Worm (Caenorhabditis elegans): Measurements from ENCODE around the gene acs-22.
A peak's percentile ranks its signal among the peaks of the same experiment; 100 is the strongest.

acs-22 gene

ce11 chrX:8930879-8931278 lies at the start of gene acs-22:
Gene acs-22 (plus strand): TSS chrX:8931179.
- TF ChIP-seq hlh-4 (tag; optimal IDR thresholded peaks at IDR 0.05) (no peak), fos-1 (tag; optimal IDR thresholded peaks at IDR 0.05) (no peak), nhr-11 (tag; optimal IDR thresholded peaks at IDR 0.05) (no peak), nhr-85 (tag) (no peak), hlh-17 (GFP tag; optimal IDR thresholded peaks at IDR 0.05; ENCODE audit: borderline replicate concordance) (no peak), zip-4 (GFP tag; optimal IDR thresholded peaks at IDR 0.05) (no peak), mdl-1 (tag; optimal IDR thresholded peaks at IDR 0.05) (no peak), tlp-1 (tag; optimal IDR thresholded peaks at IDR 0.05) (no peak), zag-1 (tag; optimal IDR thresholded peaks at IDR 0.05) (no peak), skn-1 (tag; optimal IDR thresholded peaks at IDR 0.05) (no peak), nhr-76 (tag; optimal IDR thresholded peaks at IDR 0.05) (no peak), swsn-7 (tag; optimal IDR thresholded peaks at IDR 0.05) (no peak), C04F5.9 (tag; optimal IDR thresholded peaks at IDR 0.05) (no peak)

- TF ChIP-seq nhr-85 (tag) (peak; percentile 88), nhr-28 (tag; optimal IDR thresholded peaks at IDR 0.05) (no peak), lin-14 (GFP tag; optimal IDR thresholded peaks at IDR 0.05) (peak; percentile 10), blmp-1 (tag; optimal IDR thresholded peaks at IDR 0.05) (peak; percentile 76)
These were observed 48.8 kb upstream of the acs-22 start for ce11 chrX:8882162-8882561.

- TF ChIP-seq unc-98 (GFP tag; IDR thresholded peaks at IDR 0.05) (no peak), lin-14 (GFP tag; optimal IDR thresholded peaks at IDR 0.05) (peak; percentile 26), dsc-1 (tag; optimal IDR thresholded peaks at IDR 0.05) (peak; percentile 55)
These were observed 42.1 kb upstream of the acs-22 start for ce11 chrX:8888835-8889234.

- TF ChIP-seq nhr-12 (tag; optimal IDR thresholded peaks at IDR 0.05): no peak
- no peak for TF ChIP-seq pag-3 (tag; optimal IDR thresholded peaks at IDR 0.05; ENCODE audit: borderline replicate concordance, insufficient read depth)
- TF ChIP-seq efl-1 (optimal IDR thresholded peaks at IDR 0.05): no peak
- TF ChIP-seq efl-1 (GFP tag; optimal IDR thresholded peaks at IDR 0.05 in 1 of 2): peak in 1 of 2 experiments; percentile 70
- TF ChIP-seq nhr-84 (tag; optimal IDR thresholded peaks at IDR 0.05): no peak
- TF ChIP-seq unc-98 (GFP tag; IDR thresholded peaks at IDR 0.05): no peak
- TF ChIP-seq F16B12.6 (tag; optimal IDR thresholded peaks at IDR 0.05): no peak
- peak; percentile 85 for TF ChIP-seq blmp-1 (tag; optimal IDR thresholded peaks at IDR 0.05)
- no peak for TF ChIP-seq C04F5.9 (tag; optimal IDR thresholded peaks at IDR 0.05)
- TF ChIP-seq zip-4 (GFP tag; optimal IDR thresholded peaks at IDR 0.05): no peak
- TF ChIP-seq fos-1 (tag; optimal IDR thresholded peaks at IDR 0.05): no peak
- TF ChIP-seq unc-30 (tag; optimal IDR thresholded peaks at IDR 0.05): no peak
- TF ChIP-seq ceh-63 (GFP tag; optimal IDR thresholded peaks at IDR 0.05): no peak
These were observed 40.7 kb upstream of the acs-22 start for ce11 chrX:8890251-8890755.

- TF ChIP-seq blmp-1 (tag; optimal IDR thresholded peaks at IDR 0.05): peak; percentile 40
- peak; percentile 65 for TF ChIP-seq elt-2 (tag; optimal IDR thresholded peaks at IDR 0.05)
- TF ChIP-seq unc-86 (tag; optimal IDR thresholded peaks at IDR 0.05): no peak
- no peak for TF ChIP-seq unc-98 (GFP tag; IDR thresholded peaks at IDR 0.05)
- TF ChIP-seq nhr-20 (tag; optimal IDR thresholded peaks at IDR 0.05): no peak
These were observed 39.5 kb upstream of the acs-22 start for ce11 chrX:8891393-8891953.

ce11 chrX:8892808-8893207 lies 38.2 kb upstream of the acs-22 start, which contains the start of gene C13E3.1:
Gene C13E3.1 (plus strand): TSS chrX:8893108.
- no peak for TF ChIP-seq hlh-17 (GFP tag; optimal IDR thresholded peaks at IDR 0.05; ENCODE audit: borderline replicate concordance)
- TF ChIP-seq sox-4 (tag; optimal IDR thresholded peaks at IDR 0.05): no peak
- no peak for TF ChIP-seq hlh-4 (tag; optimal IDR thresholded peaks at IDR 0.05)
- TF ChIP-seq nhr-84 (tag; optimal IDR thresholded peaks at IDR 0.05): no peak
- no peak for TF ChIP-seq nhr-47 (tag; optimal IDR thresholded peaks at IDR 0.05)
- TF ChIP-seq nhr-19 (GFP tag; conservative IDR thresholded peaks at IDR 0.05): no peak
- no peak for TF ChIP-seq mab-9 (GFP tag; IDR thresholded peaks at IDR 0.05)
- TF ChIP-seq ceh-8 (GFP tag; optimal IDR thresholded peaks at IDR 0.05): no peak
- no peak for TF ChIP-seq unc-62 (GFP tag; optimal IDR thresholded peaks at IDR 0.05)
- TF ChIP-seq efl-3 (GFP tag; optimal IDR thresholded peaks at IDR 0.05): no peak
- no peak for TF ChIP-seq elt-3 (tag; optimal IDR thresholded peaks at IDR 0.05)
- no peak for TF ChIP-seq nhr-71 (tag; optimal IDR thresholded peaks at IDR 0.05)
